Worm (Caenorhabditis elegans) whole organism, L3 larva: ENCODE measurements around the gene C46C2.6.

Source experiments
- ceh-16 ChIP-seq: sonication (generic microtip); optimal IDR thresholded peaks from 2 replicates; lab custom pipeline; 2017; ENCODE audit warnings: missing biosample characterization, missing genetic modification characterization
- fkh-10 ChIP-seq: sonication (generic microtip); optimal IDR thresholded peaks from 2 replicates; lab custom pipeline; 2017; ENCODE audit warnings: missing biosample characterization, missing genetic modification reagents, missing genetic modification characterization
- lin-15B ChIP-seq: fragments of 150-350 bp; optimal IDR thresholded peaks from 2 replicates; lab custom pipeline; 2014; ENCODE audit warnings: missing biosample characterization, missing genetic modification characterization
- snpc-4 ChIP-seq: fragments of 150-350 bp; optimal IDR thresholded peaks from 2 replicates; lab custom pipeline; 2014; ENCODE audit warnings: missing biosample characterization, missing genetic modification characterization
- unc-62 ChIP-seq: fragments of 150-350 bp; sonication (generic microtip); optimal IDR thresholded peaks from 4 replicates; lab custom pipeline; 2014; ENCODE audit warnings: missing biosample characterization, missing genetic modification reagents, missing genetic modification characterization

DNA sequence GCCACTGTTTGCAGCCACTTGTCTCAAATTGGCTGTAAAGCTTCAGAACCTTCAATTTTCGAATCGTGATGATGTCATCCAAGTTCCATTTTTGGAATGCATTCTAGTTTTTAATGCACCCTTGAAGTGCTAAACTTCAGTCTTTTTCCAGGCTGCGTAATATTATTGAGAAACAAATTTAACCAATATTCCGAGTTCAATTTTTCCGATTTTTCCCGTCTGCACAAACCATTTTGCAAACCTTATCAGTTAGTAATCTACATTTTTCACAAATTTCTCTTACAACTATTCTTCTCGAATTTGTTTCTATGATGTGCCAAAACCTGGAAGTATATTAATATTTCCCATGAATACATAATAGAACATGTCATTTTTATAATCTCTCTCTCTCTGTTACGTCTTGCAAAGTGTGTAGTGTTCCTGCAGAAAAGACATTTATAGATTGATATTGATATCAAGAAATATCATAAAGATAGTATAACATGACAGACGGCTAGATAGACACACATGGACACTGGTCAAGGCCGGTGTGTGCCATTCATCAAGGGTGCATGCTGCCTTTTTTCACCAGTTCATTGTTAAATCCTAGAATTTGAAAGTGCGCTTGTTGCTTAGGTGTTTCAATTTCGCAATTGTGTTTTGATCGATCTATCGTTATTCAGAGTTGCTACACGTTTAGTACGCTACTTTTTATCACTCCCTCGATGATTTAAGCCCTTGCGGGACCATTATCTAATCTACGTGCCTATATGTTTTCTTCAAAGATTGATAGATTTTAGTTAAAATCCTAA lies 12.9 kb upstream of the C46C2.6 start:
- TF ChIP-seq ceh-16 (tag; lab: Kevin White, UChicago) = no peak
- no peak for TF ChIP-seq unc-62 (GFP tag; lab: Kevin White, UChicago)
- no peak for TF ChIP-seq fkh-10
- no peak for TF ChIP-seq lin-15B (tag; lab: Kevin White, UChicago)
- TF ChIP-seq snpc-4 (tag; lab: Kevin White, UChicago) = no peak
